Fruit fly (Drosophila melanogaster) whole organism, embryonic: ENCODE results near the gene Fgop2.

Experiments used
- Antp ChIP-seq: fragments of 200-800 bp; sonication (Bioruptor generic); optimal IDR thresholded peaks from 3 replicates; lab custom pipeline; 2016; ENCODE audit warnings: missing biosample characterization, missing genetic modification characterization
- BtbVII ChIP-seq: fragments of 200-800 bp; sonication (Bioruptor generic); optimal IDR thresholded peaks from 3 replicates; lab custom pipeline; 2017; ENCODE audit warnings: missing biosample characterization, mild to moderate bottlenecking, missing genetic modification characterization
- CG12104 ChIP-seq: fragments of 200-800 bp; sonication (Bioruptor generic); optimal IDR thresholded peaks from 3 replicates; lab custom pipeline; 2016; ENCODE audit warnings: missing biosample characterization, missing genetic modification characterization
- CG13296 ChIP-seq: fragments of 200-800 bp; sonication (Bioruptor generic); optimal IDR thresholded peaks from 3 replicates; lab custom pipeline; 2018; ENCODE audit warnings: missing biosample characterization, mild to moderate bottlenecking, missing genetic modification characterization
- CG14710 ChIP-seq: fragments of 200-800 bp; sonication (Bioruptor generic); optimal IDR thresholded peaks from 3 replicates; lab custom pipeline; 2019; ENCODE audit warnings: missing biosample characterization, mild to moderate bottlenecking, missing genetic modification characterization, moderate library complexity
- CG15514 ChIP-seq: fragments of 200-800 bp; sonication (Bioruptor generic); optimal IDR thresholded peaks from 3 replicates; lab custom pipeline; 2017; ENCODE audit warnings: missing biosample characterization, missing genetic modification characterization, mild to moderate bottlenecking, moderate library complexity, missing genetic modification reagents
- CG15696 ChIP-seq: fragments of 200-800 bp; sonication (Bioruptor generic); optimal IDR thresholded peaks from 2 replicates; lab custom pipeline; 2019; ENCODE audit warnings: missing biosample characterization, mild to moderate bottlenecking, missing genetic modification characterization, moderate library complexity
- CG16815 ChIP-seq: fragments of 200-800 bp; sonication (Bioruptor generic); optimal IDR thresholded peaks from 3 replicates; lab custom pipeline; 2017; ENCODE audit warnings: missing biosample characterization, mild to moderate bottlenecking, missing genetic modification characterization
- CG18764 ChIP-seq: fragments of 200-800 bp; sonication (Bioruptor generic); optimal IDR thresholded peaks from 3 replicates; lab custom pipeline; 2016; ENCODE audit warnings: missing biosample characterization, missing genetic modification characterization
- CG30431 ChIP-seq: fragments of 200-800 bp; sonication (Bioruptor generic); optimal IDR thresholded peaks from 2 replicates; lab custom pipeline; 2017; ENCODE audit warnings: missing biosample characterization, missing genetic modification characterization
- CG31388 ChIP-seq: fragments of 200-800 bp; sonication (Bioruptor generic); optimal IDR thresholded peaks from 2 replicates; lab custom pipeline; 2016; ENCODE audit warnings: missing biosample characterization, missing genetic modification characterization
- CG31441 ChIP-seq: fragments of 200-800 bp; sonication (Bioruptor generic); IDR thresholded peaks from 2 replicates; pipeline ENCODE4 v1.3.6; 2022; ENCODE audit warnings: missing biosample characterization, missing genetic modification characterization
- CG32772 ChIP-seq: fragments of 200-800 bp; sonication (Bioruptor generic); IDR thresholded peaks from 2 replicates; pipeline ENCODE4 v1.3.6; 2022; ENCODE audit warnings: missing biosample characterization, missing genetic modification characterization
- CG4360 ChIP-seq: fragments of 200-800 bp; sonication (Bioruptor generic); IDR thresholded peaks from 2 replicates; pipeline ENCODE4 v1.3.6; 2022; ENCODE audit warnings: missing biosample characterization, missing genetic modification characterization
- CG5953 ChIP-seq: fragments of 200-800 bp; sonication (Bioruptor generic); IDR thresholded peaks from 2 replicates; pipeline ENCODE4 v1.3.6; 2022; ENCODE audit warnings: missing biosample characterization, missing genetic modification characterization
- CG6654 ChIP-seq: fragments of 200-800 bp; sonication (Bioruptor generic); optimal IDR thresholded peaks from 2 replicates; lab custom pipeline; 2017; ENCODE audit warnings: missing biosample characterization, mild to moderate bottlenecking, missing genetic modification characterization
- CG7928 ChIP-seq: fragments of 200-800 bp; sonication (Bioruptor generic); optimal IDR thresholded peaks from 2 replicates; lab custom pipeline; 2017; ENCODE audit warnings: missing biosample characterization, mild to moderate bottlenecking, missing genetic modification characterization
- CG8281 ChIP-seq: fragments of 200-800 bp; sonication (Bioruptor generic); optimal IDR thresholded peaks from 2 replicates; lab custom pipeline; 2018; ENCODE audit warnings: missing biosample characterization, mild to moderate bottlenecking, missing genetic modification characterization, moderate library complexity
- CG8924 ChIP-seq: fragments of 200-800 bp; optimal IDR thresholded peaks from 3 replicates; lab custom pipeline; 2019; ENCODE audit warnings: missing biosample characterization, mild to moderate bottlenecking, missing genetic modification characterization, moderate library complexity
- Dip2 ChIP-seq: fragments of 200-800 bp; sonication (Bioruptor generic); IDR thresholded peaks from 2 replicates; pipeline ENCODE4 v1.3.6; 2022; ENCODE audit warnings: missing biosample characterization, missing genetic modification characterization
- Dll ChIP-seq: fragments of 200-800 bp; sonication (Bioruptor generic); IDR thresholded peaks from 4 replicates; pipeline ENCODE4 v1.3.6; 2022; ENCODE audit warnings: missing biosample characterization, missing genetic modification characterization; ENCODE audit not compliant: partially characterized antibody
- Hmx ChIP-seq: fragments of 200-800 bp; sonication (Bioruptor generic); optimal IDR thresholded peaks from 2 replicates; lab custom pipeline; 2016; ENCODE audit warnings: missing biosample characterization, missing genetic modification characterization
- Kr ChIP-seq: fragments of 200-800 bp; sonication (Bioruptor generic); optimal IDR thresholded peaks from 2 replicates; lab custom pipeline; 2017; ENCODE audit warnings: missing biosample characterization, mild to moderate bottlenecking, missing genetic modification characterization
- Ssrp ChIP-seq: fragments of 200-800 bp; sonication (Bioruptor generic); optimal IDR thresholded peaks from 2 replicates; lab custom pipeline; 2018; ENCODE audit warnings: missing biosample characterization, mild to moderate bottlenecking, missing genetic modification characterization, moderate library complexity
- Taf1 ChIP-seq: fragments of 200-800 bp; sonication (Bioruptor generic); IDR thresholded peaks from 2 replicates; pipeline ENCODE4 v1.3.6; 2022; ENCODE audit warnings: missing biosample characterization, missing genetic modification characterization
- aop ChIP-seq: fragments of 200-800 bp; sonication (Bioruptor generic); IDR thresholded peaks from 2 replicates; pipeline ENCODE4 v1.3.6; 2022; ENCODE audit warnings: missing biosample characterization, missing genetic modification characterization
- ato ChIP-seq: fragments of 200-800 bp; sonication (Bioruptor generic); IDR thresholded peaks from 2 replicates; pipeline ENCODE4 v1.3.6; 2022; ENCODE audit warnings: missing biosample characterization, missing genetic modification characterization; ENCODE audit not compliant: partially characterized antibody
- bbx ChIP-seq: fragments of 200-800 bp; sonication (Bioruptor generic); IDR thresholded peaks from 2 replicates; pipeline ENCODE4 v1.3.6; 2022; ENCODE audit warnings: missing biosample characterization, missing genetic modification characterization; ENCODE audit not compliant: partially characterized antibody
- cas ChIP-seq: fragments of 200-800 bp; sonication (Bioruptor generic); IDR thresholded peaks from 2 replicates; pipeline ENCODE4 v1.3.6; 2022; ENCODE audit warnings: missing biosample characterization, missing genetic modification characterization
- dmrt99B ChIP-seq: fragments of 200-800 bp; sonication (Bioruptor generic); optimal IDR thresholded peaks from 2 replicates; lab custom pipeline; 2018; ENCODE audit warnings: missing biosample characterization, mild to moderate bottlenecking, missing genetic modification characterization, moderate library complexity
- dpn ChIP-seq, 2 experiments: fragments of 200-800 bp; sonication (Bioruptor generic); optimal IDR thresholded peaks; 3 replicates each; lab custom pipeline; 2016; ENCODE audit warnings: missing biosample characterization in 2 of 2, missing genetic modification characterization in 2 of 2
- dysf ChIP-seq: fragments of 200-800 bp; sonication (Bioruptor generic); IDR thresholded peaks from 3 replicates; pipeline ENCODE4 v1.3.6; 2022; ENCODE audit warnings: missing biosample characterization, missing genetic modification characterization
- en ChIP-seq: fragments of 200-800 bp; sonication (Bioruptor generic); optimal IDR thresholded peaks from 2 replicates; lab custom pipeline; 2016; ENCODE audit warnings: missing biosample characterization, missing genetic modification characterization
- ewg ChIP-seq: fragments of 200-800 bp; sonication (Bioruptor generic); optimal IDR thresholded peaks from 3 replicates; lab custom pipeline; 2017; ENCODE audit warnings: mild to moderate bottlenecking, missing biosample characterization, missing genetic modification reagents, missing genetic modification characterization
- exex ChIP-seq: fragments of 200-800 bp; sonication (Bioruptor generic); optimal IDR thresholded peaks from 4 replicates; lab custom pipeline; 2018; ENCODE audit warnings: missing biosample characterization, mild to moderate bottlenecking, missing genetic modification characterization, moderate library complexity
- gsb ChIP-seq: fragments of 200-800 bp; sonication (Bioruptor generic); IDR thresholded peaks from 2 replicates; pipeline ENCODE4 v1.3.6; 2022; ENCODE audit warnings: missing biosample characterization, missing genetic modification characterization
- hkb ChIP-seq, 2 experiments: fragments of 200-800 bp in 1 of 2; fragments of >200 bp in 1 of 2; sonication (Bioruptor generic) in 1 of 2; IDR thresholded peaks in 1 of 2; optimal IDR thresholded peaks in 1 of 2; 2 replicates each; pipeline versions ENCODE4 v1.3.6 to Lab custom; 2017 to 2022; ENCODE audit warnings: missing biosample characterization in 1 of 2, missing genetic modification characterization in 1 of 2
- ind ChIP-seq: fragments of 200-800 bp; sonication (Bioruptor generic); optimal IDR thresholded peaks from 3 replicates; lab custom pipeline; 2016; ENCODE audit warnings: missing biosample characterization, missing genetic modification characterization
- ken ChIP-seq: fragments of 200-800 bp; sonication (Bioruptor generic); IDR thresholded peaks from 3 replicates; pipeline ENCODE4 v1.3.6; 2022; ENCODE audit warnings: missing biosample characterization, missing genetic modification characterization
- lola ChIP-seq, 3 experiments: fragments of >200 bp in 2 of 3; fragments of 200-800 bp in 1 of 3; sonication (Bioruptor generic) in 1 of 3; optimal IDR thresholded peaks; 2 replicates each; lab custom pipeline; 2017 to 2019; ENCODE audit warnings: missing biosample characterization in 3 of 3, missing genetic modification characterization in 3 of 3, mild to moderate bottlenecking in 1 of 3, moderate library complexity in 1 of 3
- mirr ChIP-seq: fragments of 200-800 bp; sonication (Bioruptor generic); optimal IDR thresholded peaks from 3 replicates; lab custom pipeline; 2018; ENCODE audit warnings: missing biosample characterization, mild to moderate bottlenecking, missing genetic modification characterization
- nau ChIP-seq: fragments of 200-800 bp; sonication (Bioruptor generic); optimal IDR thresholded peaks from 3 replicates; lab custom pipeline; 2017; ENCODE audit warnings: missing biosample characterization, mild to moderate bottlenecking, missing genetic modification characterization, missing genetic modification reagents
- row ChIP-seq: fragments of 200-800 bp; sonication (Bioruptor generic); IDR thresholded peaks from 3 replicates; pipeline ENCODE4 v1.3.6; 2022; ENCODE audit warnings: missing biosample characterization, missing genetic modification characterization
- schlank ChIP-seq: fragments of 200-800 bp; sonication (Bioruptor generic); optimal IDR thresholded peaks from 2 replicates; lab custom pipeline; 2018; ENCODE audit warnings: missing biosample characterization, mild to moderate bottlenecking, missing genetic modification characterization
- sna ChIP-seq: fragments of 200-800 bp; sonication (Bioruptor generic); IDR thresholded peaks from 2 replicates; pipeline ENCODE4 v1.3.6; 2022; ENCODE audit warnings: missing biosample characterization, missing genetic modification characterization; ENCODE audit not compliant: partially characterized antibody
- sr ChIP-seq: fragments of 200-800 bp; sonication (Bioruptor generic); IDR thresholded peaks from 3 replicates; pipeline ENCODE4 v1.3.6; 2022; ENCODE audit warnings: missing biosample characterization, missing genetic modification characterization
- trem ChIP-seq: fragments of 200-800 bp; optimal IDR thresholded peaks from 3 replicates; lab custom pipeline; 2019; ENCODE audit warnings: missing biosample characterization, mild to moderate bottlenecking, missing genetic modification characterization, moderate library complexity
- trh ChIP-seq: fragments of 200-800 bp; sonication (Bioruptor generic); optimal IDR thresholded peaks from 2 replicates; lab custom pipeline; 2016; ENCODE audit warnings: missing biosample characterization, missing genetic modification characterization
- vnd ChIP-seq: fragments of 200-800 bp; sonication (Bioruptor generic); IDR thresholded peaks from 3 replicates; pipeline ENCODE4 v1.3.6; 2022; ENCODE audit warnings: missing biosample characterization, missing genetic modification characterization; ENCODE audit not compliant: partially characterized antibody
- yki ChIP-seq: fragments of >200 bp; optimal IDR thresholded peaks from 3 replicates; lab custom pipeline; 2018

The Fgop2 gene

dm6 chr2L:6950096-6950495 is 5.0 kb upstream of the Fgop2 start, which contains the start of the genes Gas41 and SA1 (continued):
- TF ChIP-seq ewg (GFP tag; lab: Kevin White, UChicago) = peak; percentile 33
- peak in 1 of 3 experiments; percentile 90 for TF ChIP-seq lola (GFP tag; optimal IDR thresholded peaks at IDR 0.05; lab: Kevin White, UChicago)
- TF ChIP-seq CG30431 = no peak
- 0 out of 2 replicates have a peak, but pooled peaks have one; percentile 35 for TF ChIP-seq Taf1 (GFP tag; lab: Robert Waterston, UW)
- TF ChIP-seq trh = no peak
- peak; percentile 87 for TF ChIP-seq CG8924 (tag; lab: Kevin White, UChicago)
- peak; percentile 97 for TF ChIP-seq CG7928 (GFP tag; lab: Kevin White, UChicago)
- TF ChIP-seq CG12104 = no peak
- no peak for TF ChIP-seq dysf
- TF ChIP-seq aop (GFP tag; lab: Robert Waterston, UW) = no peak
- peak; percentile 83 for TF ChIP-seq CG18764 (GFP tag; lab: Kevin White, UChicago)
- TF ChIP-seq CG16815 (GFP tag; lab: Kevin White, UChicago) = peak; percentile 13
- peak; percentile 96 for TF ChIP-seq CG14710 (tag; lab: Kevin White, UChicago)
- peak; percentile 63 for TF ChIP-seq gsb
- TF ChIP-seq ind (GFP tag; lab: Kevin White, UChicago) = peak; percentile 92
- peak; percentile 96 for TF ChIP-seq CG15514 (GFP tag; lab: Kevin White, UChicago)
- no peak for TF ChIP-seq hkb (optimal IDR thresholded peaks at IDR 0.05; lab: Kevin White, UChicago)
- no peak for TF ChIP-seq hkb (GFP tag; IDR thresholded peaks at IDR 0.05; lab: Robert Waterston, UW)
- TF ChIP-seq bbx = peak; percentile 62; the same call in 1 of the 2 replicates
- no peak for TF ChIP-seq dmrt99B (tag; lab: Kevin White, UChicago)
- TF ChIP-seq sr (GFP tag; lab: Robert Waterston, UW) = no peak
- TF ChIP-seq CG8281 (tag; lab: Kevin White, UChicago) = peak; percentile 73
- no peak for TF ChIP-seq cas (GFP tag; lab: Robert Waterston, UW)
- TF ChIP-seq schlank (tag; lab: Kevin White, UChicago) = no peak
- peak; percentile 57; the same call in 1 of the 2 replicates for TF ChIP-seq ato (GFP tag; lab: Robert Waterston, UW)
- no peak for TF ChIP-seq exex (tag; lab: Kevin White, UChicago)
- TF ChIP-seq CG5953 (GFP tag; lab: Robert Waterston, UW) = no peak
- no peak for TF ChIP-seq nau (GFP tag; lab: Kevin White, UChicago)
- TF ChIP-seq dpn (GFP tag; optimal IDR thresholded peaks at IDR 0.05; lab: Kevin White, UChicago) = peak in 1 of 2 experiments; percentile 74
- 0 out of 2 replicates have a peak, but pooled peaks have one; percentile 35 for TF ChIP-seq CG4360 (GFP tag; lab: Robert Waterston, UW)
- peak; percentile 13 for TF ChIP-seq mirr (GFP tag; lab: Kevin White, UChicago)
- TF ChIP-seq CG15696 (tag; lab: Kevin White, UChicago) = peak; percentile 93
- TF ChIP-seq en (GFP tag; lab: Kevin White, UChicago) = no peak
- peak; percentile 5 for TF ChIP-seq CG6654 (GFP tag; lab: Kevin White, UChicago)
- peak; percentile 76 for TF ChIP-seq vnd (GFP tag; lab: Robert Waterston, UW)
- no peak for TF ChIP-seq yki (lab: Kevin White, UChicago)
- TF ChIP-seq Ssrp (tag; lab: Kevin White, UChicago) = peak; percentile 89
- TF ChIP-seq Dip2 = no peak
- TF ChIP-seq CG31388 (GFP tag; lab: Kevin White, UChicago) = no peak
- peak; percentile 98 for TF ChIP-seq row
- peak; percentile 78 for TF ChIP-seq sna (GFP tag; lab: Robert Waterston, UW)
- no peak for TF ChIP-seq Hmx (GFP tag; lab: Kevin White, UChicago)
- peak; percentile 71 for TF ChIP-seq BtbVII
- TF ChIP-seq ken (GFP tag; lab: Robert Waterston, UW) = no peak
- peak; percentile 18 for TF ChIP-seq Antp (GFP tag; lab: Kevin White, UChicago)
- no peak for TF ChIP-seq Kr (GFP tag; lab: Kevin White, UChicago)
- TF ChIP-seq Dll (GFP tag; lab: Robert Waterston, UW) = peak; percentile 69; the same call in 3 of the 4 replicates
- TF ChIP-seq CG13296 (GFP tag; lab: Kevin White, UChicago) = peak; percentile 88
- peak; percentile 95 for TF ChIP-seq trem (tag; lab: Kevin White, UChicago)
- peak; percentile 94 for TF ChIP-seq CG32772 (GFP tag; lab: Robert Waterston, UW)
- TF ChIP-seq CG31441 = no peak; the same call in 1 of the 2 replicates
